Worm (Caenorhabditis elegans) whole organism, young adult: Measurements from ENCODE around the gene nhr-159.

Source experiments
- B0019.2 ChIP-seq: fragments of 200-800 bp; sonication (Bioruptor generic); conservative IDR thresholded peaks from 2 replicates; pipeline ENCODE4 v1.3.6; 2022; ENCODE audit warnings: missing genetic modification reagents, missing genetic modification characterization, missing compliant biosample characterization
- C06A6.2 ChIP-seq: fragments of 200-800 bp; sonication (Bioruptor generic); conservative IDR thresholded peaks from 2 replicates; pipeline ENCODE4 v1.3.6; 2022; ENCODE audit warnings: missing genetic modification characterization, missing compliant biosample characterization
- C17E4.6 ChIP-seq: fragments of 200-800 bp; sonication (Bioruptor generic); IDR thresholded peaks from 2 replicates; pipeline ENCODE4 v1.3.6; 2022; ENCODE audit warnings: missing genetic modification reagents, missing genetic modification characterization, missing compliant biosample characterization
- F23B12.7 ChIP-seq: sonication (generic microtip); optimal IDR thresholded peaks from 2 replicates; lab custom pipeline; 2017; ENCODE audit warnings: missing genetic modification characterization, mild to moderate bottlenecking, missing compliant biosample characterization, antibody characterized with exemption, moderate library complexity; ENCODE audit not compliant: insufficient read depth
- F39B2.1 ChIP-seq: fragments of 200-800 bp; sonication (Bioruptor generic); IDR thresholded peaks from 2 replicates; pipeline ENCODE4 v1.3.6; 2022; ENCODE audit warnings: missing genetic modification reagents, missing genetic modification characterization, missing compliant biosample characterization
- F55B11.4 ChIP-seq: sonication (generic microtip); optimal IDR thresholded peaks from 2 replicates; lab custom pipeline; 2016; ENCODE audit warnings: missing compliant biosample characterization, missing genetic modification characterization, borderline replicate concordance; ENCODE audit not compliant: insufficient read depth
- Y53G8AR.9 ChIP-seq: fragments of 200-800 bp; sonication (Bioruptor generic); conservative IDR thresholded peaks from 2 replicates; pipeline ENCODE4 v1.3.6; 2022; ENCODE audit warnings: missing genetic modification reagents, missing genetic modification characterization, missing compliant biosample characterization
- ZK185.1 ChIP-seq: sonication (generic microtip); optimal IDR thresholded peaks from 2 replicates; lab custom pipeline; 2016; ENCODE audit warnings: mild to moderate bottlenecking, missing genetic modification characterization, missing compliant biosample characterization; ENCODE audit not compliant: poor library complexity, severe bottlenecking
- akir-1 ChIP-seq: fragments of 200-800 bp; sonication (Bioruptor generic); optimal IDR thresholded peaks from 2 replicates; lab custom pipeline; 2018; ENCODE audit warnings: mild to moderate bottlenecking, missing genetic modification characterization, moderate library complexity, missing compliant biosample characterization
- aptf-2 ChIP-seq: fragments of 200-800 bp; sonication (Bioruptor generic); conservative IDR thresholded peaks from 2 replicates; pipeline ENCODE4 v1.3.6; 2022; ENCODE audit warnings: missing genetic modification reagents, missing genetic modification characterization, missing compliant biosample characterization
- cebp-1 ChIP-seq, 2 experiments: fragments of 200-800 bp in 1 of 2; sonication (Bioruptor generic) in 1 of 2; sonication (generic microtip) in 1 of 2; IDR thresholded peaks in 1 of 2; optimal IDR thresholded peaks in 1 of 2; 2 replicates each; pipeline versions ENCODE4 v1.3.6 to Lab custom; 2017 to 2022; ENCODE audit warnings: missing compliant biosample characterization in 2 of 2, missing genetic modification characterization in 2 of 2, mild to moderate bottlenecking in 1 of 2, missing genetic modification reagents in 1 of 2, moderate library complexity in 1 of 2
- cebp-2 ChIP-seq: fragments of 200-800 bp; sonication (Bioruptor generic); IDR thresholded peaks from 2 replicates; pipeline ENCODE4 v1.3.6; 2022; ENCODE audit warnings: missing genetic modification characterization, missing compliant biosample characterization
- ceh-40 ChIP-seq: fragments of 200-800 bp; sonication (Bioruptor generic); IDR thresholded peaks from 2 replicates; pipeline ENCODE4 v1.3.6; 2022; ENCODE audit warnings: missing genetic modification characterization, missing compliant biosample characterization
- chd-7 ChIP-seq: sonication (generic microtip); optimal IDR thresholded peaks from 2 replicates; lab custom pipeline; 2016; ENCODE audit warnings: mild to moderate bottlenecking, missing genetic modification characterization, moderate library complexity, missing compliant biosample characterization
- dpff-1 ChIP-seq: sonication (generic microtip); optimal IDR thresholded peaks from 2 replicates; lab custom pipeline; 2017; ENCODE audit warnings: mild to moderate bottlenecking, missing genetic modification characterization, missing compliant biosample characterization
- egrh-3 ChIP-seq: fragments of 200-800 bp; sonication (Bioruptor generic); IDR thresholded peaks from 2 replicates; pipeline ENCODE4 v1.3.6; 2022; ENCODE audit warnings: missing genetic modification reagents, missing genetic modification characterization, missing compliant biosample characterization
- fkh-3 ChIP-seq: sonication (generic microtip); optimal IDR thresholded peaks from 2 replicates; lab custom pipeline; 2016; ENCODE audit warnings: mild to moderate bottlenecking, missing genetic modification characterization, missing compliant biosample characterization
- gei-17 ChIP-seq: fragments of 200-800 bp; sonication (Bioruptor generic); optimal IDR thresholded peaks from 2 replicates; lab custom pipeline; 2018; ENCODE audit warnings: mild to moderate bottlenecking, missing genetic modification characterization, missing compliant biosample characterization
- hmg-1.2 ChIP-seq: fragments of 200-800 bp; sonication (Bioruptor generic); IDR thresholded peaks from 2 replicates; pipeline ENCODE4 v1.3.6; 2022; ENCODE audit warnings: missing genetic modification reagents, missing genetic modification characterization, missing compliant biosample characterization
- hmg-20 ChIP-seq: fragments of 200-800 bp; sonication (Bioruptor generic); IDR thresholded peaks from 2 replicates; pipeline ENCODE4 v1.3.6; 2022; ENCODE audit warnings: missing genetic modification reagents, missing genetic modification characterization, missing compliant biosample characterization
- let-526 ChIP-seq: fragments of 200-800 bp; sonication (Bioruptor generic); IDR thresholded peaks from 2 replicates; pipeline ENCODE4 v1.3.6; 2022; ENCODE audit warnings: missing genetic modification reagents, missing genetic modification characterization, missing compliant biosample characterization
- let-607 ChIP-seq, 2 experiments: fragments of 200-800 bp in 1 of 2; sonication (Bioruptor generic) in 1 of 2; sonication (generic microtip) in 1 of 2; optimal IDR thresholded peaks; 2 replicates each; lab custom pipeline; 2016 to 2018; ENCODE audit warnings: mild to moderate bottlenecking in 2 of 2, missing compliant biosample characterization in 2 of 2, missing genetic modification characterization in 2 of 2, moderate library complexity in 2 of 2, missing genotype in 1 of 2
- lin-40 ChIP-seq: sonication (generic microtip); optimal IDR thresholded peaks from 2 replicates; lab custom pipeline; 2016; ENCODE audit warnings: missing genetic modification characterization, mild to moderate bottlenecking, missing compliant biosample characterization, missing genotype, missing genetic modification reagents
- lsl-1 ChIP-seq: fragments of 200-800 bp; sonication (Bioruptor generic); optimal IDR thresholded peaks from 2 replicates; lab custom pipeline; 2018; ENCODE audit warnings: mild to moderate bottlenecking, missing genetic modification characterization, moderate library complexity, missing compliant biosample characterization
- madf-10 ChIP-seq: sonication (generic microtip); optimal IDR thresholded peaks from 2 replicates; lab custom pipeline; 2016; ENCODE audit warnings: mild to moderate bottlenecking, missing genetic modification characterization, missing compliant biosample characterization
- rcor-1 ChIP-seq: fragments of 200-800 bp; sonication (Bioruptor generic); IDR thresholded peaks from 2 replicates; pipeline ENCODE4 v1.3.6; 2022; ENCODE audit warnings: missing genetic modification reagents, missing genetic modification characterization, missing compliant biosample characterization
- rec-8 ChIP-seq, 2 experiments: sonication (generic microtip); optimal IDR thresholded peaks; 2 replicates each; lab custom pipeline; 2016; ENCODE audit warnings: mild to moderate bottlenecking in 2 of 2, missing genetic modification characterization in 2 of 2, missing genetic modification reagents in 2 of 2, missing genotype in 2 of 2, missing biosample characterization in 1 of 2, missing compliant biosample characterization in 1 of 2, moderate library complexity in 1 of 2
- sea-2 ChIP-seq: fragments of 200-800 bp; sonication (Bioruptor generic); IDR thresholded peaks from 2 replicates; pipeline ENCODE4 v1.3.6; 2022; ENCODE audit warnings: missing genetic modification characterization, missing compliant biosample characterization
- snpc-1.1 ChIP-seq: sonication (generic microtip); optimal IDR thresholded peaks from 2 replicates; lab custom pipeline; 2017; ENCODE audit warnings: missing genetic modification characterization, mild to moderate bottlenecking, missing compliant biosample characterization, antibody characterized with exemption, moderate library complexity, missing genotype, missing genetic modification reagents; ENCODE audit not compliant: insufficient read depth
- snpc-4 ChIP-seq, 5 experiments: fragments of 150-350 bp in 1 of 5; sonication (generic microtip) in 4 of 5; optimal IDR thresholded peaks; 2 replicates each; lab custom pipeline; 2014 to 2018; ENCODE audit warnings: missing genetic modification characterization in 5 of 5, missing biosample characterization in 3 of 5, antibody characterized with exemption in 2 of 5, mild to moderate bottlenecking in 2 of 5, missing compliant biosample characterization in 2 of 5, missing genotype in 2 of 5, moderate library complexity in 2 of 5, missing genetic modification reagents in 1 of 5
- somi-1 ChIP-seq: fragments of 200-800 bp; sonication (Bioruptor generic); optimal IDR thresholded peaks from 2 replicates; lab custom pipeline; 2018; ENCODE audit warnings: mild to moderate bottlenecking, missing genetic modification characterization, missing compliant biosample characterization
- sptf-2 ChIP-seq: fragments of 200-800 bp; sonication (Bioruptor generic); optimal IDR thresholded peaks from 2 replicates; lab custom pipeline; 2018; ENCODE audit warnings: mild to moderate bottlenecking, missing genetic modification characterization, missing compliant biosample characterization
- xnd-1 ChIP-seq: sonication (generic microtip); optimal IDR thresholded peaks from 2 replicates; lab custom pipeline; 2016; ENCODE audit warnings: missing genotype, missing genetic modification reagents, missing genetic modification characterization, missing compliant biosample characterization
- zfh-2 ChIP-seq: fragments of 200-800 bp; sonication (Bioruptor generic); conservative IDR thresholded peaks from 2 replicates; pipeline ENCODE4 v1.3.6; 2022; ENCODE audit warnings: missing genetic modification reagents, missing genetic modification characterization, missing compliant biosample characterization
- ztf-28 ChIP-seq: fragments of 200-800 bp; sonication (Bioruptor generic); IDR thresholded peaks from 2 replicates; pipeline ENCODE4 v1.3.6; 2022; ENCODE audit warnings: missing genetic modification reagents, missing genetic modification characterization, missing compliant biosample characterization

nhr-159 gene

ce11 chrV:3865273-3865672 is 12.8 kb downstream of the nhr-159 start:
- TF ChIP-seq hmg-1.2 (GFP tag; lab: Robert Waterston, UW) (no peak), fkh-3 (tag; lab: Kevin White, UChicago) (no peak)

ce11 chrV:3862851-3863250 is 15.3 kb downstream of the nhr-159 start, which contains the start of gene nhr-187:
Gene nhr-187 (minus strand): TSS chrV:3862951.
- no peak for TF ChIP-seq gei-17
- no peak for TF ChIP-seq madf-10 (tag; lab: Kevin White, UChicago)
- TF ChIP-seq Y53G8AR.9 = no peak
- no peak for TF ChIP-seq ceh-40 (GFP tag; lab: Robert Waterston, UW)
- no peak for TF ChIP-seq zfh-2 (GFP tag; lab: Robert Waterston, UW)
- TF ChIP-seq F23B12.7 (tag; lab: Kevin White, UChicago) = no peak
- no peak for TF ChIP-seq lsl-1 (GFP tag; lab: Kevin White, UChicago)
- no peak for TF ChIP-seq F39B2.1 (GFP tag; lab: Robert Waterston, UW)
- TF ChIP-seq rec-8 (tag; optimal IDR thresholded peaks at IDR 0.05; lab: Kevin White, UChicago) = no peak
- no peak for TF ChIP-seq snpc-4 (GFP tag; optimal IDR thresholded peaks at IDR 0.05; lab: Kevin White, UChicago)
- no peak for TF ChIP-seq snpc-4 (tag; optimal IDR thresholded peaks at IDR 0.05; lab: Kevin White, UChicago)
- no peak for TF ChIP-seq C17E4.6 (GFP tag; lab: Robert Waterston, UW)
- TF ChIP-seq fkh-3 (tag; lab: Kevin White, UChicago) = no peak
- no peak for TF ChIP-seq ztf-28 (GFP tag; lab: Robert Waterston, UW)
- TF ChIP-seq xnd-1 (tag; lab: Kevin White, UChicago) = no peak
- no peak for TF ChIP-seq hmg-20 (GFP tag; lab: Robert Waterston, UW)

ce11 chrV:3860123-3860522 is 18.0 kb downstream of the nhr-159 start, which contains the start of gene nhr-189:
Gene nhr-189 (minus strand): TSS chrV:3860243.
- TF ChIP-seq cebp-1 (GFP tag; IDR thresholded peaks at IDR 0.05; lab: Robert Waterston, UW) (no peak), cebp-1 (tag; optimal IDR thresholded peaks at IDR 0.05; lab: Kevin White, UChicago) (no peak), ZK185.1 (tag; lab: Kevin White, UChicago) (no peak), cebp-2 (no peak), C06A6.2 (no peak), dpff-1 (tag; lab: Kevin White, UChicago) (no peak), aptf-2 (GFP tag; lab: Robert Waterston, UW) (no peak), Y53G8AR.9 (no peak), F55B11.4 (tag; lab: Kevin White, UChicago) (no peak), let-526 (no peak), egrh-3 (GFP tag; lab: Robert Waterston, UW) (no peak), rec-8 (tag; optimal IDR thresholded peaks at IDR 0.05; lab: Kevin White, UChicago) (no peak), sptf-2 (GFP tag; lab: Kevin White, UChicago) (no peak), sea-2 (GFP tag; lab: Robert Waterston, UW) (no peak), somi-1 (GFP tag; lab: Kevin White, UChicago) (no peak), chd-7 (no peak), snpc-1.1 (tag; lab: Kevin White, UChicago) (no peak), rcor-1 (GFP tag; lab: Robert Waterston, UW) (no peak)

- TF ChIP-seq zfh-2 (GFP tag; lab: Robert Waterston, UW) (no peak), B0019.2 (GFP tag; lab: Robert Waterston, UW) (no peak), let-607 (tag; optimal IDR thresholded peaks at IDR 0.05; lab: Kevin White, UChicago) (no peak), lin-40 (tag; lab: Kevin White, UChicago) (no peak), akir-1 (GFP tag; lab: Kevin White, UChicago) (no peak)
Measured at ce11 chrV:3857778-3858177, 20.3 kb downstream of the nhr-159 start, which contains the start of gene nhr-188. Gene nhr-188 (minus strand): TSS chrV:3857861.
